Fruit fly (Drosophila melanogaster) whole organism, wandering third instar larva: ENCODE results near the gene CG11382.

Source experiments
- Rel ChIP-seq, 2 experiments: fragments of 200-800 bp; sonication (Bioruptor generic) in 1 of 2; optimal IDR thresholded peaks; 2 replicates in 1 of 2; 3 replicates in 1 of 2; lab custom pipeline; 2016 to 2019; ENCODE audit warnings: mild to moderate bottlenecking in 2 of 2, missing biosample characterization in 2 of 2, missing genetic modification characterization in 2 of 2, moderate library complexity in 1 of 2
- pan ChIP-seq: fragments of >200 bp; optimal IDR thresholded peaks from 2 replicates; lab custom pipeline; 2017

dm6 chrX:1172756-1173422 lies 36.9 kb upstream of the CG11382 start:
- TF ChIP-seq Rel (GFP tag; optimal IDR thresholded peaks at IDR 0.05; lab: Kevin White, UChicago) = no peak
- TF ChIP-seq Rel (tag; optimal IDR thresholded peaks at IDR 0.05; lab: Kevin White, UChicago) = no peak
- no peak for TF ChIP-seq pan
